Fruit fly (Drosophila melanogaster) whole organism, embryonic: Measurements from ENCODE around the gene AlaRS.

ENCODE experiments used
- Adf1 ChIP-seq: fragments of 200-800 bp; sonication (Bioruptor generic); IDR thresholded peaks from 2 replicates; pipeline ENCODE4 v1.3.6; 2022; ENCODE audit warnings: missing biosample characterization, missing genetic modification characterization
- Awh ChIP-seq: fragments of 200-800 bp; sonication (Bioruptor generic); IDR thresholded peaks from 2 replicates; pipeline ENCODE4, ENCODE4 v1.3.6; 2022; ENCODE audit warnings: missing biosample characterization, missing genetic modification characterization
- CG1024 ChIP-seq: fragments of 200-800 bp; sonication (Bioruptor generic); IDR thresholded peaks from 2 replicates; pipeline ENCODE4 v1.3.6; 2022; ENCODE audit warnings: missing biosample characterization, missing genetic modification characterization
- CG10321 ChIP-seq: fragments of 200-800 bp; sonication (Bioruptor generic); IDR thresholded peaks from 2 replicates; pipeline ENCODE4 v1.3.6; 2022; ENCODE audit warnings: missing biosample characterization, missing genetic modification characterization
- CG11456 ChIP-seq: fragments of 200-800 bp; sonication (Bioruptor generic); IDR thresholded peaks from 3 replicates; pipeline ENCODE4 v1.3.6; 2022; ENCODE audit warnings: missing biosample characterization, missing genetic modification characterization
- CG12071 ChIP-seq: fragments of 200-800 bp; sonication (Bioruptor generic); optimal IDR thresholded peaks from 3 replicates; lab custom pipeline; 2018; ENCODE audit warnings: missing biosample characterization, mild to moderate bottlenecking, missing genetic modification characterization
- CG14710 ChIP-seq: fragments of 200-800 bp; sonication (Bioruptor generic); optimal IDR thresholded peaks from 3 replicates; lab custom pipeline; 2019; ENCODE audit warnings: missing biosample characterization, mild to moderate bottlenecking, missing genetic modification characterization, moderate library complexity
- CG15011 ChIP-seq: fragments of 200-800 bp; sonication (Bioruptor generic); optimal IDR thresholded peaks from 3 replicates; lab custom pipeline; 2018; ENCODE audit warnings: missing biosample characterization, mild to moderate bottlenecking, missing genetic modification characterization
- CG17359 ChIP-seq: fragments of 200-800 bp; sonication (Bioruptor generic); optimal IDR thresholded peaks from 3 replicates; lab custom pipeline; 2018; ENCODE audit warnings: missing biosample characterization, mild to moderate bottlenecking, missing genetic modification characterization, moderate library complexity
- CG17829 ChIP-seq: fragments of 200-800 bp; optimal IDR thresholded peaks from 2 replicates; lab custom pipeline; 2019; ENCODE audit warnings: missing biosample characterization, mild to moderate bottlenecking, missing genetic modification characterization, moderate library complexity
- CG18619 ChIP-seq: fragments of 200-800 bp; sonication (Bioruptor generic); optimal IDR thresholded peaks from 3 replicates; lab custom pipeline; 2017; ENCODE audit warnings: missing biosample characterization, mild to moderate bottlenecking, missing genetic modification characterization
- CG2202 ChIP-seq: fragments of 200-800 bp; sonication (Bioruptor generic); optimal IDR thresholded peaks from 2 replicates; lab custom pipeline; 2018; ENCODE audit warnings: missing biosample characterization, mild to moderate bottlenecking, missing genetic modification characterization
- CG2889 ChIP-seq: fragments of 200-800 bp; sonication (Bioruptor generic); IDR thresholded peaks from 3 replicates; pipeline ENCODE4 v1.3.6; 2022; ENCODE audit warnings: missing biosample characterization, missing genetic modification characterization
- CG31365 ChIP-seq: fragments of 200-800 bp; sonication (Bioruptor generic); optimal IDR thresholded peaks from 2 replicates; lab custom pipeline; 2018; ENCODE audit warnings: missing biosample characterization, mild to moderate bottlenecking, missing genetic modification characterization
- CG31441 ChIP-seq: fragments of 200-800 bp; sonication (Bioruptor generic); IDR thresholded peaks from 2 replicates; pipeline ENCODE4 v1.3.6; 2022; ENCODE audit warnings: missing biosample characterization, missing genetic modification characterization
- CG34422 ChIP-seq: fragments of 200-800 bp; sonication (Bioruptor generic); IDR thresholded peaks from 3 replicates; pipeline ENCODE4 v1.3.6; 2022; ENCODE audit warnings: missing biosample characterization, missing genetic modification characterization
- CG6689 ChIP-seq: fragments of 200-800 bp; sonication (Bioruptor generic); IDR thresholded peaks from 2 replicates; pipeline ENCODE4 v1.3.6; 2022; ENCODE audit warnings: missing biosample characterization, missing genetic modification characterization
- CG6765 ChIP-seq: fragments of 200-800 bp; sonication (Bioruptor generic); optimal IDR thresholded peaks from 3 replicates; lab custom pipeline; 2017; ENCODE audit warnings: missing biosample characterization, mild to moderate bottlenecking, missing genetic modification characterization
- CG6813 ChIP-seq: fragments of 200-800 bp; sonication (Bioruptor generic); optimal IDR thresholded peaks from 2 replicates; lab custom pipeline; 2017; ENCODE audit warnings: missing biosample characterization, missing genetic modification characterization, mild to moderate bottlenecking, moderate library complexity, missing genetic modification reagents
- CG7987 ChIP-seq: fragments of 200-800 bp; sonication (Bioruptor generic); optimal IDR thresholded peaks from 2 replicates; lab custom pipeline; 2018; ENCODE audit warnings: missing biosample characterization, mild to moderate bottlenecking, missing genetic modification characterization, moderate library complexity
- CG9932 ChIP-seq: fragments of 200-800 bp; sonication (Bioruptor generic); IDR thresholded peaks from 2 replicates; pipeline ENCODE4 v1.3.6; 2022; ENCODE audit warnings: missing biosample characterization, missing genetic modification characterization
- Dll ChIP-seq: fragments of 200-800 bp; sonication (Bioruptor generic); IDR thresholded peaks from 4 replicates; pipeline ENCODE4 v1.3.6; 2022; ENCODE audit warnings: missing biosample characterization, missing genetic modification characterization; ENCODE audit not compliant: partially characterized antibody
- Ptx1 ChIP-seq: fragments of 200-800 bp; sonication (Bioruptor generic); IDR thresholded peaks from 2 replicates; pipeline ENCODE4 v1.3.6; 2022; ENCODE audit warnings: missing biosample characterization, missing genetic modification characterization
- Sox100B ChIP-seq: fragments of 200-800 bp; sonication (Bioruptor generic); optimal IDR thresholded peaks from 3 replicates; lab custom pipeline; 2018; ENCODE audit warnings: missing biosample characterization, mild to moderate bottlenecking, missing genetic modification characterization
- Ssrp ChIP-seq: fragments of 200-800 bp; sonication (Bioruptor generic); optimal IDR thresholded peaks from 2 replicates; lab custom pipeline; 2018; ENCODE audit warnings: missing biosample characterization, mild to moderate bottlenecking, missing genetic modification characterization, moderate library complexity
- Xrp1 ChIP-seq: fragments of 200-800 bp; sonication (Bioruptor generic); IDR thresholded peaks from 2 replicates; pipeline ENCODE4 v1.3.6; 2022; ENCODE audit warnings: missing biosample characterization, missing genetic modification characterization
- abd-A ChIP-seq: fragments of 200-800 bp; sonication (Bioruptor generic); optimal IDR thresholded peaks from 3 replicates; lab custom pipeline; 2019; ENCODE audit warnings: missing biosample characterization, mild to moderate bottlenecking, missing genetic modification characterization, moderate library complexity
- bcd ChIP-seq: fragments of 200-800 bp; sonication (Bioruptor generic); optimal IDR thresholded peaks from 2 replicates; lab custom pipeline; 2017; ENCODE audit warnings: missing biosample characterization, mild to moderate bottlenecking, missing genetic modification characterization
- bowl ChIP-seq: fragments of 200-800 bp; sonication (Bioruptor generic); IDR thresholded peaks from 2 replicates; pipeline ENCODE4 v1.3.6; 2022; ENCODE audit warnings: missing biosample characterization, missing genetic modification characterization
- br ChIP-seq: fragments of >200 bp; optimal IDR thresholded peaks from 2 replicates; lab custom pipeline; 2017
- dpn ChIP-seq, 2 experiments: fragments of 200-800 bp; sonication (Bioruptor generic); optimal IDR thresholded peaks; 3 replicates each; lab custom pipeline; 2016; ENCODE audit warnings: missing biosample characterization in 2 of 2, missing genetic modification characterization in 2 of 2
- en ChIP-seq: fragments of 200-800 bp; sonication (Bioruptor generic); optimal IDR thresholded peaks from 2 replicates; lab custom pipeline; 2016; ENCODE audit warnings: missing biosample characterization, missing genetic modification characterization
- fd102C ChIP-seq: fragments of 200-800 bp; sonication (Bioruptor generic); optimal IDR thresholded peaks from 2 replicates; lab custom pipeline; 2018; ENCODE audit warnings: missing biosample characterization, mild to moderate bottlenecking, missing genetic modification characterization, moderate library complexity
- fd64A ChIP-seq: fragments of 200-800 bp; sonication (Bioruptor generic); optimal IDR thresholded peaks from 3 replicates; lab custom pipeline; 2018; ENCODE audit warnings: missing biosample characterization, mild to moderate bottlenecking, missing genetic modification characterization
- gsb-n ChIP-seq: fragments of 200-800 bp; sonication (Bioruptor generic); optimal IDR thresholded peaks from 3 replicates; lab custom pipeline; 2018; ENCODE audit warnings: missing biosample characterization, mild to moderate bottlenecking, missing genetic modification characterization
- h ChIP-seq: fragments of >200 bp; optimal IDR thresholded peaks from 2 replicates; lab custom pipeline; 2017
- her ChIP-seq: fragments of 200-800 bp; sonication (Bioruptor generic); optimal IDR thresholded peaks from 2 replicates; lab custom pipeline; 2016; ENCODE audit warnings: missing biosample characterization, missing genetic modification characterization
- insv ChIP-seq, 2 experiments: fragments of 200-800 bp; sonication (Bioruptor generic); optimal IDR thresholded peaks; 3 replicates each; lab custom pipeline; 2016 to 2018; ENCODE audit warnings: missing biosample characterization in 2 of 2, missing genetic modification characterization in 2 of 2
- lab ChIP-seq: fragments of 200-800 bp; sonication (Bioruptor generic); optimal IDR thresholded peaks from 3 replicates; lab custom pipeline; 2017; ENCODE audit warnings: missing biosample characterization, missing genetic modification characterization, mild to moderate bottlenecking, moderate library complexity, missing genetic modification reagents
- oc ChIP-seq: fragments of 200-800 bp; sonication (Bioruptor generic); optimal IDR thresholded peaks from 2 replicates; lab custom pipeline; 2018; ENCODE audit warnings: missing biosample characterization, mild to moderate bottlenecking, missing genetic modification characterization, moderate library complexity
- pb ChIP-seq: fragments of 200-800 bp; sonication (Bioruptor generic); optimal IDR thresholded peaks from 3 replicates; lab custom pipeline; 2016; ENCODE audit warnings: missing biosample characterization, missing genetic modification characterization
- prd ChIP-seq, 3 experiments: fragments of >200 bp in 2 of 3; fragments of 200-800 bp in 1 of 3; sonication (Bioruptor generic) in 1 of 3; optimal IDR thresholded peaks in 2 of 3; IDR thresholded peaks in 1 of 3; 2 replicates in 2 of 3; 3 replicates in 1 of 3; pipeline versions ENCODE4 v1.3.6 to Lab custom; 2017 to 2022; ENCODE audit warnings: missing biosample characterization in 1 of 3, missing genetic modification characterization in 1 of 3
- pum ChIP-seq: fragments of 200-800 bp; sonication (Bioruptor generic); optimal IDR thresholded peaks from 2 replicates; lab custom pipeline; 2016; ENCODE audit warnings: missing biosample characterization, missing genetic modification characterization
- pzg ChIP-seq: fragments of 200-800 bp; sonication (Bioruptor generic); optimal IDR thresholded peaks from 3 replicates; lab custom pipeline; 2018; ENCODE audit warnings: missing biosample characterization, mild to moderate bottlenecking, missing genetic modification characterization, moderate library complexity
- sc ChIP-seq, 3 experiments: fragments of >200 bp in 2 of 3; fragments of 200-800 bp in 1 of 3; sonication (Bioruptor generic) in 1 of 3; optimal IDR thresholded peaks; 2 replicates in 2 of 3; 3 replicates in 1 of 3; lab custom pipeline; 2017; ENCODE audit warnings: mild to moderate bottlenecking in 1 of 3, missing biosample characterization in 1 of 3, missing genetic modification characterization in 1 of 3, missing genetic modification reagents in 1 of 3
- sd ChIP-seq: fragments of 200-800 bp; sonication (Bioruptor generic); optimal IDR thresholded peaks from 3 replicates; lab custom pipeline; 2018; ENCODE audit warnings: missing biosample characterization, mild to moderate bottlenecking, missing genetic modification characterization, moderate library complexity
- trem ChIP-seq: fragments of 200-800 bp; optimal IDR thresholded peaks from 3 replicates; lab custom pipeline; 2019; ENCODE audit warnings: missing biosample characterization, mild to moderate bottlenecking, missing genetic modification characterization, moderate library complexity
- twi ChIP-seq: fragments of 200-800 bp; optimal IDR thresholded peaks from 2 replicates; lab custom pipeline; 2019; ENCODE audit warnings: missing biosample characterization, mild to moderate bottlenecking, missing genetic modification characterization, moderate library complexity
- wek ChIP-seq: fragments of 200-800 bp; sonication (Bioruptor generic); optimal IDR thresholded peaks from 3 replicates; lab custom pipeline; 2018; ENCODE audit warnings: missing biosample characterization, mild to moderate bottlenecking, missing genetic modification characterization, moderate library complexity
- zfh1 ChIP-seq: fragments of 200-800 bp; sonication (Bioruptor generic); IDR thresholded peaks from 3 replicates; pipeline ENCODE4 v1.3.6; 2022; ENCODE audit warnings: missing biosample characterization, missing genetic modification characterization

Gene AlaRS

DNA sequence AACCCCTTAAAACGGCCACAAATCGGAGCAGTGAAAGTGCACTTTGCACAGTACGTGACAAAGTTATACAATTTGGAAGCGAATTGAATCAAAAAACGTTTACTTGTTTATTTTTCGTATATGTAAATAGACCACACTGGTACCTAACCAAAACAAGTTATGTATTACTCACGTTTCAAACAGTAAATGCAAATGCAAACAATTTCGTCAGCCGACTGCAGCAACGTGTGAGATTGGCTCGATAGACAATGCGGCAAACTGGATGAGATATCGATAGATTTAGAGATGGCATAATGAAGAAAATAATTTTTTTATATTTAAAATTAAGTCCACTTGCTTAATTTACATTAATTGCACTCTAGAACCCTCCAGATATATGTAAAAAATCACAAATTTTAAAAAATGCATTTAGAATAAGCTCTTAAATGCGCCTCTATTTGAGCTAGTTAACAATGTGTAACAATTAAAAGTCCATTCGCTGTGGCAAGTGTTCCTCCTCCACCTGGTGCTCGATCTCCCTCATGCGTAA, at the start of gene AlaRS (continued):
- TF ChIP-seq wek = no peak
- no peak for TF ChIP-seq bowl (GFP tag; lab: Robert Waterston, UW)
- TF ChIP-seq CG7987 (GFP tag; lab: Kevin White, UChicago) = no peak
- TF ChIP-seq en (GFP tag; lab: Kevin White, UChicago) = no peak
- TF ChIP-seq CG10321 (GFP tag; lab: Robert Waterston, UW) = no peak
- peak; percentile 4 for TF ChIP-seq Ssrp
- TF ChIP-seq insv (GFP tag; optimal IDR thresholded peaks at IDR 0.05; lab: Kevin White, UChicago) = no peak
- TF ChIP-seq lab (GFP tag; lab: Kevin White, UChicago) = peak; percentile 27
- 0 out of 3 replicates have a peak, but pooled peaks have one; percentile 26 for TF ChIP-seq CG34422 (GFP tag; lab: Robert Waterston, UW)
- TF ChIP-seq pum = peak; percentile 26
- peak; percentile 65 for TF ChIP-seq CG14710 (tag; lab: Kevin White, UChicago)
- no peak for TF ChIP-seq CG11456 (GFP tag; lab: Robert Waterston, UW)
- TF ChIP-seq her = no peak
- TF ChIP-seq fd64A (GFP tag; lab: Kevin White, UChicago) = no peak
- peak; percentile 16; the same call in 1 of the 3 replicates for TF ChIP-seq zfh1
- TF ChIP-seq CG17359 (tag; lab: Kevin White, UChicago) = peak; percentile 37
- peak; percentile 29 for TF ChIP-seq bcd
- TF ChIP-seq oc = no peak
- peak; percentile 49 for TF ChIP-seq CG9932
- TF ChIP-seq CG15011 (GFP tag; lab: Kevin White, UChicago) = no peak
- no peak for TF ChIP-seq h (lab: Kevin White, UChicago)
- TF ChIP-seq trem (tag; lab: Kevin White, UChicago) = peak; percentile 53
- peak; percentile 49; the same call in 1 of the 2 replicates for TF ChIP-seq CG31441 (GFP tag; lab: Robert Waterston, UW)
- TF ChIP-seq CG17829 (tag; lab: Kevin White, UChicago) = peak; percentile 67
- peak; percentile 8 to 26 for TF ChIP-seq dpn (GFP tag; optimal IDR thresholded peaks at IDR 0.05; lab: Kevin White, UChicago)
- TF ChIP-seq prd (optimal IDR thresholded peaks at IDR 0.05; lab: Kevin White, UChicago) = no peak
- TF ChIP-seq prd (GFP tag; IDR thresholded peaks at IDR 0.05; lab: Robert Waterston, UW) = 0 out of 3 replicates have a peak, but pooled peaks have one; percentile 7
- no peak for TF ChIP-seq CG31365 (tag; lab: Kevin White, UChicago)
- no peak for TF ChIP-seq twi (tag; lab: Kevin White, UChicago)
- no peak for TF ChIP-seq abd-A
- TF ChIP-seq br (lab: Kevin White, UChicago) = no peak
- no peak for TF ChIP-seq CG12071 (GFP tag; lab: Kevin White, UChicago)
- TF ChIP-seq Dll (GFP tag; lab: Robert Waterston, UW) = peak; percentile 79
- no peak for TF ChIP-seq fd102C (GFP tag; lab: Kevin White, UChicago)
- TF ChIP-seq gsb-n (tag; lab: Kevin White, UChicago) = no peak
- TF ChIP-seq pzg (GFP tag; lab: Kevin White, UChicago) = peak; percentile 36
- no peak for TF ChIP-seq CG6765 (GFP tag; lab: Kevin White, UChicago)
- TF ChIP-seq pb (GFP tag; lab: Kevin White, UChicago) = no peak
- TF ChIP-seq CG6813 (GFP tag; lab: Kevin White, UChicago) = peak; percentile 3
- no peak for TF ChIP-seq CG2202
- TF ChIP-seq Awh (GFP tag; lab: Robert Waterston, UW) = no peak
- TF ChIP-seq CG1024 (GFP tag; lab: Robert Waterston, UW) = no peak
- peak; percentile 60; the same call in 1 of the 2 replicates for TF ChIP-seq Xrp1
- TF ChIP-seq CG6689 (GFP tag; lab: Robert Waterston, UW) = peak; percentile 24; the same call in 1 of the 2 replicates
- no peak for TF ChIP-seq CG18619 (GFP tag; lab: Kevin White, UChicago)
- TF ChIP-seq Sox100B (GFP tag; lab: Kevin White, UChicago) = peak; percentile 26
- 0 out of 2 replicates have a peak, but pooled peaks have one; percentile 7 for TF ChIP-seq Ptx1 (GFP tag; lab: Robert Waterston, UW)
- TF ChIP-seq CG2889 (GFP tag; lab: Robert Waterston, UW) = no peak
- no peak for TF ChIP-seq sc (optimal IDR thresholded peaks at IDR 0.05; lab: Kevin White, UChicago)
- no peak for TF ChIP-seq sc (GFP tag; optimal IDR thresholded peaks at IDR 0.05; lab: Kevin White, UChicago)
- TF ChIP-seq Adf1 (GFP tag; lab: Robert Waterston, UW) = no peak
- no peak for TF ChIP-seq sd (tag; lab: Kevin White, UChicago)
